Fruit fly (Drosophila melanogaster): ENCODE data around the gene nSMase.
A peak's percentile ranks its signal among the peaks of the same experiment; 100 is the strongest.

DNA sequence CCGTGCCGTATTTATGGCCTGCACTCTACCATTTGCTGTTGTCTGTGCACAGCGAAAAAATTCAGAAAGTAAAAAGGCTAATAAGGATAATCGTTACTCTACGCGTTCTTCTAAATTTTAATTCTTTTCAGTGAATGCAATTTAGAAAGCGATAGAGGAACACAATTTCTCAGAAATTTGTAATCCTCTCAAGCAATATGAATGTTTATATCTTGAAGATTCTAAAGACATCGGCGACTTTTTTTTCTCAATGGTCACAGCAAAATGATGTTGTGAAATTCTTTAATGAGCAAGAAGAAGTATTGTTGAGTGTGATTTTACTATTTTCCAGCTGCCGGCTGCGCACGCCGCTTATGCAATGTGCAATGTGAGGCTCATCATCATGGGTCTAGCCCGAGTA, 33.9 kb downstream of the nSMase start:
- TF ChIP-seq Blimp-1 (GFP tag; optimal IDR thresholded peaks at IDR 0.05) (no peak), Gug (GFP tag; IDR thresholded peaks at IDR 0.05) (no peak), net (GFP tag; optimal IDR thresholded peaks at IDR 0.05) (no peak), CG6808 (GFP tag; optimal IDR thresholded peaks at IDR 0.05) (no peak), eg (GFP tag; IDR thresholded peaks at IDR 0.05) (0 out of 3 replicates have a peak, but pooled peaks have one; percentile 8), Lpt (GFP tag; optimal IDR thresholded peaks at IDR 0.05) (no peak), CG16779 (tag; optimal IDR thresholded peaks at IDR 0.05) (no peak), CG15336 (GFP tag; IDR thresholded peaks at IDR 0.05) (peak; percentile 59), Smox (GFP tag; optimal IDR thresholded peaks at IDR 0.05) (no peak), svp (GFP tag) (peak; percentile 10), CG9139 (GFP tag; optimal IDR thresholded peaks at IDR 0.05) (no peak), esn (GFP tag; optimal IDR thresholded peaks at IDR 0.05) (no peak), CG4318 (GFP tag; optimal IDR thresholded peaks at IDR 0.05) (peak; percentile 7)

Data from whole organism, prepupa.